Fruit fly (Drosophila melanogaster): ENCODE data around the gene alpha-Man-Ib.

alpha-Man-Ib gene

DNA sequence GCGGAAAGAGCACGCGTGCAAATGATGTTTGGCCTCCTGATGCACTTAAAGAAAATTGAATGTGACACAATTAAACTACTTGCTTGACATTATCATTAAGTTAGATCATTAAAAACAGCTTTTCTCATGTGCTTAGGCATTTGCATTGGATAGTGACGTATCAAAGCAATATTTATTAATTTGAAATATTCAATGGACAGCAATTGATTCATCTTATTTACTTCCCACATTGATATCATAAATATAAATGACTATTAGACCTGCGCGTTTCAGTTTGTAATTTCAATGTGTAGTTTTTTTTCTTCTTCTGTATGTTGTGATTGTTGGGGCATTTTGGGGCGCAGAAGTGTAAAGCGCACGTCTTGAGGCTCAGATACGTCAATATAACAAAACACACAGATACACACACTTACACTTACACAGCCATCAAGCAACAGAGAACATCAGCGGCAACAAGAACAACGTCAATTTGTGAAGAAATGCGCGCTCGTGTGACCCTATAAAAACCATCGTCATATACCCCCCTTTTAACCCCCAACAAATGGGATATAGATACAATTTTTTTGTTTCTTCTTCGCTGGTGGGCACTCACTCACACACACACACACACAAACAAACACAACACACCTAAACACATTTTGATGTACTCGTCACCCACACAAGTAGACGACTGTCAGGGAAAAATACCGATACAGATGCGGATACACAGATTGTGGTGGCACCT, 23.5 kb downstream of the alpha-Man-Ib start (continued):
- TF ChIP-seq CG13296 (GFP tag; optimal IDR thresholded peaks at IDR 0.05) (peak; percentile 17), CG6813 (GFP tag; optimal IDR thresholded peaks at IDR 0.05) (peak; percentile 15), CG7556 (GFP tag; optimal IDR thresholded peaks at IDR 0.05) (peak; percentile 83), crol (GFP tag; IDR thresholded peaks at IDR 0.05) (peak; percentile 60), Dbx (GFP tag; IDR thresholded peaks at IDR 0.05) (no peak), wdn (GFP tag; IDR thresholded peaks at IDR 0.05) (no peak; the same call in 1 of the 2 replicates), Hr51 (GFP tag; optimal IDR thresholded peaks at IDR 0.05) (peak in 1 of 2 experiments; percentile 84), Fer1 (GFP tag; optimal IDR thresholded peaks at IDR 0.05) (peak; percentile 58), Spps (tag; optimal IDR thresholded peaks at IDR 0.05) (peak; percentile 36), B-H1 (GFP tag; IDR thresholded peaks at IDR 0.05) (peak; percentile 44; the same call in 2 of the 3 replicates), Six4 (GFP tag; optimal IDR thresholded peaks at IDR 0.05) (peak; percentile 36), Med (GFP tag) (peak; percentile 93), CG10462 (GFP tag; optimal IDR thresholded peaks at IDR 0.05) (peak; percentile 18), jigr1 (GFP tag; IDR thresholded peaks at IDR 0.05) (peak; percentile 57; the same call in 1 of the 3 replicates), CG10209 (GFP tag; optimal IDR thresholded peaks at IDR 0.05) (peak; percentile 68), CG31224 (GFP tag; IDR thresholded peaks at IDR 0.05) (peak; percentile 59), org-1 (GFP tag; optimal IDR thresholded peaks at IDR 0.05) (peak; percentile 69), twi (tag; optimal IDR thresholded peaks at IDR 0.05) (peak; percentile 23), ind (GFP tag; optimal IDR thresholded peaks at IDR 0.05) (peak; percentile 70), CG18764 (GFP tag; optimal IDR thresholded peaks at IDR 0.05) (peak; percentile 63), CG9817 (tag; optimal IDR thresholded peaks at IDR 0.05) (peak; percentile 55), chif (GFP tag; optimal IDR thresholded peaks at IDR 0.05) (peak; percentile 56 to 62), CG15601 (tag; optimal IDR thresholded peaks at IDR 0.05) (peak; percentile 45), CG1603 (tag; optimal IDR thresholded peaks at IDR 0.05) (peak; percentile 71), CG10267 (tag; optimal IDR thresholded peaks at IDR 0.05) (peak; percentile 66), nom (GFP tag; optimal IDR thresholded peaks at IDR 0.05) (no peak), slou (GFP tag; optimal IDR thresholded peaks at IDR 0.05) (no peak), Hr3 (GFP tag; optimal IDR thresholded peaks at IDR 0.05) (peak; percentile 60), bab2 (GFP tag; optimal IDR thresholded peaks at IDR 0.05) (peak; percentile 64), Mes4 (GFP tag; optimal IDR thresholded peaks at IDR 0.05) (peak; percentile 48), CG17186 (GFP tag; optimal IDR thresholded peaks at IDR 0.05) (peak; percentile 27), sr (GFP tag; IDR thresholded peaks at IDR 0.05) (no peak), MTF-1 (GFP tag; optimal IDR thresholded peaks at IDR 0.05; ENCODE audit: borderline replicate concordance) (peak; percentile 5), Asciz (GFP tag; optimal IDR thresholded peaks at IDR 0.05) (peak; percentile 79), CG32532 (GFP tag; IDR thresholded peaks at IDR 0.05) (peak; percentile 46; the same call in 1 of the 2 replicates), H2.0 (GFP tag; IDR thresholded peaks at IDR 0.05) (peak; percentile 51), knrl (GFP tag; IDR thresholded peaks at IDR 0.05; ENCODE audit: partially characterized antibody) (no peak), oc (tag; optimal IDR thresholded peaks at IDR 0.05) (peak; percentile 28), CG4360 (GFP tag; IDR thresholded peaks at IDR 0.05) (peak; percentile 20; the same call in 1 of the 2 replicates), CG12942 (GFP tag; optimal IDR thresholded peaks at IDR 0.05) (peak; percentile 41), Mrtf (GFP tag; IDR thresholded peaks at IDR 0.05) (0 out of 3 replicates have a peak, but pooled peaks have one; percentile 45), mirr (GFP tag; optimal IDR thresholded peaks at IDR 0.05) (peak; percentile 38), Dip2 (GFP tag; IDR thresholded peaks at IDR 0.05) (no peak), exex (tag; optimal IDR thresholded peaks at IDR 0.05) (peak; percentile 27), eyg (GFP tag; optimal IDR thresholded peaks at IDR 0.05) (no peak), Fer2 (tag; optimal IDR thresholded peaks at IDR 0.05) (peak; percentile 37), CG4424 (GFP tag; optimal IDR thresholded peaks at IDR 0.05) (peak; percentile 75), tap (tag; optimal IDR thresholded peaks at IDR 0.05) (peak; percentile 75), CG4820 (GFP tag; optimal IDR thresholded peaks at IDR 0.05) (peak; percentile 70)
